Worm (Caenorhabditis elegans) whole organism, young adult: ENCODE data around the gene zipt-7.1.

Source experiments
- B0019.2 ChIP-seq: fragments of 200-800 bp; sonication (Bioruptor generic); conservative IDR thresholded peaks from 2 replicates; pipeline ENCODE4 v1.3.6; 2022; ENCODE audit warnings: missing genetic modification reagents, missing genetic modification characterization, missing compliant biosample characterization
- F10E7.11 ChIP-seq: sonication (generic microtip); optimal IDR thresholded peaks from 2 replicates; lab custom pipeline; 2017; ENCODE audit warnings: mild to moderate bottlenecking, missing genetic modification characterization, moderate library complexity, missing compliant biosample characterization
- F23B12.7 ChIP-seq: sonication (generic microtip); optimal IDR thresholded peaks from 2 replicates; lab custom pipeline; 2017; ENCODE audit warnings: missing genetic modification characterization, mild to moderate bottlenecking, missing compliant biosample characterization, antibody characterized with exemption, moderate library complexity; ENCODE audit not compliant: insufficient read depth
- F39B2.1 ChIP-seq: fragments of 200-800 bp; sonication (Bioruptor generic); IDR thresholded peaks from 2 replicates; pipeline ENCODE4 v1.3.6; 2022; ENCODE audit warnings: missing genetic modification reagents, missing genetic modification characterization, missing compliant biosample characterization
- F49E8.2 ChIP-seq: sonication (generic microtip); optimal IDR thresholded peaks from 3 replicates; lab custom pipeline; 2017; ENCODE audit warnings: missing genetic modification characterization, mild to moderate bottlenecking, missing compliant biosample characterization, antibody characterized with exemption, moderate library complexity; ENCODE audit not compliant: insufficient read depth
- F55B11.4 ChIP-seq: sonication (generic microtip); optimal IDR thresholded peaks from 2 replicates; lab custom pipeline; 2016; ENCODE audit warnings: missing compliant biosample characterization, missing genetic modification characterization, borderline replicate concordance; ENCODE audit not compliant: insufficient read depth
- F57A8.1 ChIP-seq: fragments of 200-800 bp; sonication (Bioruptor generic); optimal IDR thresholded peaks from 2 replicates; lab custom pipeline; 2018; ENCODE audit warnings: mild to moderate bottlenecking, missing genetic modification characterization, moderate library complexity, missing compliant biosample characterization
- K12H6.12 ChIP-seq: fragments of 200-800 bp; sonication (Bioruptor generic); optimal IDR thresholded peaks from 2 replicates; lab custom pipeline; 2018; ENCODE audit warnings: mild to moderate bottlenecking, missing genetic modification characterization, missing compliant biosample characterization
- Y53F4B.3 ChIP-seq: fragments of 200-800 bp; sonication (Bioruptor generic); IDR thresholded peaks from 2 replicates; pipeline ENCODE4 v1.3.6; 2022; ENCODE audit warnings: missing genetic modification reagents, missing genetic modification characterization, missing compliant biosample characterization
- ZK185.1 ChIP-seq: sonication (generic microtip); optimal IDR thresholded peaks from 2 replicates; lab custom pipeline; 2016; ENCODE audit warnings: mild to moderate bottlenecking, missing genetic modification characterization, missing compliant biosample characterization; ENCODE audit not compliant: poor library complexity, severe bottlenecking
- akir-1 ChIP-seq: fragments of 200-800 bp; sonication (Bioruptor generic); optimal IDR thresholded peaks from 2 replicates; lab custom pipeline; 2018; ENCODE audit warnings: mild to moderate bottlenecking, missing genetic modification characterization, moderate library complexity, missing compliant biosample characterization
- ama-1 ChIP-seq, 3 experiments: fragments of 150-350 bp in 1 of 3; sonication (generic microtip) in 2 of 3; optimal IDR thresholded peaks; 2 replicates each; lab custom pipeline; 2014 to 2018; ENCODE audit warnings: missing biosample characterization in 2 of 3, missing genetic modification characterization in 2 of 3, missing genetic modification reagents in 2 of 3
- aptf-2 ChIP-seq: fragments of 200-800 bp; sonication (Bioruptor generic); conservative IDR thresholded peaks from 2 replicates; pipeline ENCODE4 v1.3.6; 2022; ENCODE audit warnings: missing genetic modification reagents, missing genetic modification characterization, missing compliant biosample characterization
- aptf-3 ChIP-seq: fragments of 200-800 bp; sonication (Bioruptor generic); IDR thresholded peaks from 2 replicates; pipeline ENCODE4 v1.3.6; 2022; ENCODE audit warnings: missing genetic modification characterization, missing compliant biosample characterization
- atf-7 ChIP-seq: sonication (generic microtip); optimal IDR thresholded peaks from 2 replicates; lab custom pipeline; 2017; ENCODE audit warnings: mild to moderate bottlenecking, missing genetic modification characterization, missing compliant biosample characterization
- athp-1 ChIP-seq: sonication (generic microtip); optimal IDR thresholded peaks from 2 replicates; lab custom pipeline; 2017; ENCODE audit warnings: mild to moderate bottlenecking, missing genetic modification characterization, missing compliant biosample characterization
- attf-5 ChIP-seq: fragments of 200-800 bp; sonication (Bioruptor generic); optimal IDR thresholded peaks from 2 replicates; lab custom pipeline; 2018; ENCODE audit warnings: mild to moderate bottlenecking, missing genetic modification characterization, missing compliant biosample characterization
- bed-1 ChIP-seq: fragments of 200-800 bp; sonication (Bioruptor generic); IDR thresholded peaks from 2 replicates; pipeline ENCODE4 v1.3.6; 2022; ENCODE audit warnings: missing genetic modification reagents, missing genetic modification characterization, missing compliant biosample characterization
- bed-2 ChIP-seq: fragments of 200-800 bp; sonication (Bioruptor generic); IDR thresholded peaks from 2 replicates; pipeline ENCODE4 v1.3.6; 2022; ENCODE audit warnings: missing genetic modification reagents, missing genetic modification characterization, missing compliant biosample characterization
- ccch-3 ChIP-seq: fragments of 200-800 bp; sonication (Bioruptor generic); optimal IDR thresholded peaks from 2 replicates; lab custom pipeline; 2018; ENCODE audit warnings: mild to moderate bottlenecking, missing genetic modification characterization, missing compliant biosample characterization
- cebp-2 ChIP-seq: fragments of 200-800 bp; sonication (Bioruptor generic); IDR thresholded peaks from 2 replicates; pipeline ENCODE4 v1.3.6; 2022; ENCODE audit warnings: missing genetic modification characterization, missing compliant biosample characterization
- ceh-79 ChIP-seq: sonication (generic microtip); optimal IDR thresholded peaks from 2 replicates; lab custom pipeline; 2017; ENCODE audit warnings: mild to moderate bottlenecking, missing genetic modification characterization, missing compliant biosample characterization
- chd-7 ChIP-seq: sonication (generic microtip); optimal IDR thresholded peaks from 2 replicates; lab custom pipeline; 2016; ENCODE audit warnings: mild to moderate bottlenecking, missing genetic modification characterization, moderate library complexity, missing compliant biosample characterization
- dox-1 ChIP-seq: fragments of 200-800 bp; sonication (Bioruptor generic); IDR thresholded peaks from 2 replicates; pipeline ENCODE4 v1.3.6; 2022; ENCODE audit warnings: missing genetic modification reagents, missing genetic modification characterization, missing compliant biosample characterization
- egl-18 ChIP-seq: fragments of 200-800 bp; sonication (Bioruptor generic); IDR thresholded peaks from 2 replicates; pipeline ENCODE4 v1.3.6; 2022; ENCODE audit warnings: missing genetic modification reagents, missing genetic modification characterization, missing compliant biosample characterization
- egl-44 ChIP-seq: fragments of 200-800 bp; sonication (Bioruptor generic); IDR thresholded peaks from 2 replicates; pipeline ENCODE4 v1.3.6; 2022; ENCODE audit warnings: missing genetic modification reagents, missing genetic modification characterization, missing compliant biosample characterization
- egrh-3 ChIP-seq: fragments of 200-800 bp; sonication (Bioruptor generic); IDR thresholded peaks from 2 replicates; pipeline ENCODE4 v1.3.6; 2022; ENCODE audit warnings: missing genetic modification reagents, missing genetic modification characterization, missing compliant biosample characterization
- hlh-12 ChIP-seq: sonication (generic microtip); optimal IDR thresholded peaks from 2 replicates; lab custom pipeline; 2016; ENCODE audit warnings: missing genetic modification characterization, missing compliant biosample characterization
- hlh-26 ChIP-seq: fragments of 200-800 bp; sonication (Bioruptor generic); conservative IDR thresholded peaks from 2 replicates; pipeline ENCODE4 v1.3.6; 2022; ENCODE audit warnings: missing genetic modification reagents, missing genetic modification characterization, missing compliant biosample characterization
- hmg-1.2 ChIP-seq: fragments of 200-800 bp; sonication (Bioruptor generic); IDR thresholded peaks from 2 replicates; pipeline ENCODE4 v1.3.6; 2022; ENCODE audit warnings: missing genetic modification reagents, missing genetic modification characterization, missing compliant biosample characterization
- hmg-20 ChIP-seq: fragments of 200-800 bp; sonication (Bioruptor generic); IDR thresholded peaks from 2 replicates; pipeline ENCODE4 v1.3.6; 2022; ENCODE audit warnings: missing genetic modification reagents, missing genetic modification characterization, missing compliant biosample characterization
- let-607 ChIP-seq, 2 experiments: fragments of 200-800 bp in 1 of 2; sonication (Bioruptor generic) in 1 of 2; sonication (generic microtip) in 1 of 2; optimal IDR thresholded peaks; 2 replicates each; lab custom pipeline; 2016 to 2018; ENCODE audit warnings: mild to moderate bottlenecking in 2 of 2, missing compliant biosample characterization in 2 of 2, missing genetic modification characterization in 2 of 2, moderate library complexity in 2 of 2, missing genotype in 1 of 2
- lin-35 ChIP-seq, 3 experiments: fragments of 150-350 bp in 2 of 3; sonication (generic microtip) in 1 of 3; optimal IDR thresholded peaks; 2 replicates each; lab custom pipeline; 2014 to 2018; ENCODE audit warnings: missing biosample characterization in 3 of 3, missing genetic modification characterization in 3 of 3, missing genetic modification reagents in 3 of 3
- lsl-1 ChIP-seq: fragments of 200-800 bp; sonication (Bioruptor generic); optimal IDR thresholded peaks from 2 replicates; lab custom pipeline; 2018; ENCODE audit warnings: mild to moderate bottlenecking, missing genetic modification characterization, moderate library complexity, missing compliant biosample characterization
- madf-3 ChIP-seq: fragments of 200-800 bp; sonication (Bioruptor generic); IDR thresholded peaks from 2 replicates; pipeline ENCODE4 v1.3.6; 2022; ENCODE audit warnings: missing genetic modification reagents, missing genetic modification characterization, missing compliant biosample characterization
- madf-8 ChIP-seq: fragments of 200-800 bp; sonication (Bioruptor generic); conservative IDR thresholded peaks from 2 replicates; pipeline ENCODE4 v1.3.6; 2022; ENCODE audit warnings: missing genetic modification reagents, missing genetic modification characterization, missing compliant biosample characterization
- mcd-1 ChIP-seq: fragments of 200-800 bp; sonication (Bioruptor generic); IDR thresholded peaks from 2 replicates; pipeline ENCODE4 v1.3.6; 2022; ENCODE audit warnings: missing genetic modification reagents, missing genetic modification characterization, missing compliant biosample characterization
- mel-28 ChIP-seq: sonication (generic microtip); optimal IDR thresholded peaks from 2 replicates; lab custom pipeline; 2016; ENCODE audit warnings: borderline replicate concordance, mild to moderate bottlenecking, missing genetic modification characterization, missing compliant biosample characterization
- nhr-120 ChIP-seq: fragments of 200-800 bp; sonication (Bioruptor generic); IDR thresholded peaks from 2 replicates; pipeline ENCODE4 v1.3.6; 2022; ENCODE audit warnings: missing genetic modification characterization, missing compliant biosample characterization
- nhr-27 ChIP-seq: fragments of 200-800 bp; sonication (Bioruptor generic); optimal IDR thresholded peaks from 2 replicates; lab custom pipeline; 2018; ENCODE audit warnings: mild to moderate bottlenecking, missing genetic modification characterization, moderate library complexity, missing compliant biosample characterization
- pbrm-1 ChIP-seq: fragments of 200-800 bp; sonication (Bioruptor generic); IDR thresholded peaks from 2 replicates; pipeline ENCODE4 v1.3.6; 2022; ENCODE audit warnings: missing genetic modification reagents, missing genetic modification characterization, missing compliant biosample characterization
- unc-130 ChIP-seq: sonication (generic microtip); optimal IDR thresholded peaks from 2 replicates; lab custom pipeline; 2016; ENCODE audit warnings: missing genetic modification reagents, missing genetic modification characterization, missing compliant biosample characterization
- unc-62 ChIP-seq: fragments of 150-350 bp; optimal IDR thresholded peaks from 2 replicates; lab custom pipeline; 2014; ENCODE audit warnings: missing biosample characterization, missing genetic modification reagents, missing genetic modification characterization
- ztf-22 ChIP-seq: fragments of 200-800 bp; sonication (Bioruptor generic); optimal IDR thresholded peaks from 2 replicates; lab custom pipeline; 2018; ENCODE audit warnings: mild to moderate bottlenecking, missing genetic modification characterization, moderate library complexity, missing compliant biosample characterization
- ztf-25 ChIP-seq: fragments of 200-800 bp; sonication (Bioruptor generic); IDR thresholded peaks from 2 replicates; pipeline ENCODE4 v1.3.6; 2022; ENCODE audit warnings: missing genetic modification reagents, missing genetic modification characterization, missing compliant biosample characterization
- ztf-26 ChIP-seq: sonication (generic microtip); optimal IDR thresholded peaks from 2 replicates; lab custom pipeline; 2017; ENCODE audit warnings: missing genetic modification characterization, missing compliant biosample characterization

zipt-7.1 gene

ce11 chrIV:17279592-17280440 is 8.1 kb downstream of the zipt-7.1 start:
- TF ChIP-seq hmg-20 (GFP tag; lab: Robert Waterston, UW) (no peak), nhr-120 (GFP tag; lab: Robert Waterston, UW) (no peak), mel-28 (tag; lab: Kevin White, UChicago) (no peak), ztf-22 (GFP tag; lab: Kevin White, UChicago) (no peak), F57A8.1 (GFP tag; lab: Kevin White, UChicago) (no peak), egrh-3 (GFP tag; lab: Robert Waterston, UW) (no peak), F55B11.4 (tag; lab: Kevin White, UChicago) (no peak), ZK185.1 (tag; lab: Kevin White, UChicago) (no peak), madf-3 (GFP tag; lab: Robert Waterston, UW) (peak; percentile 79), hmg-1.2 (GFP tag; lab: Robert Waterston, UW) (no peak), attf-5 (GFP tag; lab: Kevin White, UChicago) (peak; percentile 24), aptf-3 (GFP tag; lab: Robert Waterston, UW) (0 out of 2 replicates have a peak, but pooled peaks have one; percentile 8), athp-1 (tag; lab: Kevin White, UChicago) (peak; percentile 52), Y53F4B.3 (no peak), ccch-3 (GFP tag; lab: Kevin White, UChicago) (no peak), ceh-79 (tag; lab: Kevin White, UChicago) (no peak), unc-130 (GFP tag; lab: Kevin White, UChicago) (no peak), ztf-26 (tag; lab: Kevin White, UChicago) (no peak), K12H6.12 (tag; lab: Kevin White, UChicago) (peak; percentile 0), lsl-1 (GFP tag; lab: Kevin White, UChicago) (peak; percentile 37), F10E7.11 (tag; lab: Kevin White, UChicago) (no peak), pbrm-1 (GFP tag; lab: Robert Waterston, UW) (peak; percentile 23), B0019.2 (0 out of 2 replicates have a peak, but pooled peaks have one; percentile 31), chd-7 (tag; lab: Kevin White, UChicago) (no peak), bed-1 (GFP tag; lab: Robert Waterston, UW) (no peak), cebp-2 (GFP tag; lab: Robert Waterston, UW) (peak; percentile 22; the same call in 1 of the 2 replicates), let-607 (tag; optimal IDR thresholded peaks at IDR 0.05; lab: Kevin White, UChicago) (no peak), hlh-12 (no peak), F39B2.1 (GFP tag; lab: Robert Waterston, UW) (no peak), mcd-1 (GFP tag; lab: Robert Waterston, UW) (peak; percentile 49), lin-35 (GFP tag; optimal IDR thresholded peaks at IDR 0.05; lab: Kevin White, UChicago) (no peak), aptf-2 (no peak), atf-7 (tag; lab: Kevin White, UChicago) (peak; percentile 30), ama-1 (optimal IDR thresholded peaks at IDR 0.05; lab: Kevin White, UChicago) (peak; percentile 22), ama-1 (GFP tag; optimal IDR thresholded peaks at IDR 0.05; lab: Kevin White, UChicago) (no peak), egl-44 (GFP tag; lab: Robert Waterston, UW) (peak; percentile 62; the same call in 1 of the 2 replicates), unc-62 (GFP tag; lab: Kevin White, UChicago) (no peak), madf-8 (GFP tag; lab: Robert Waterston, UW) (no peak), F49E8.2 (peak; percentile 21), F23B12.7 (tag; lab: Kevin White, UChicago) (no peak), akir-1 (no peak), bed-2 (GFP tag; lab: Robert Waterston, UW) (0 out of 2 replicates have a peak, but pooled peaks have one; percentile 6), dox-1 (GFP tag; lab: Robert Waterston, UW) (peak; percentile 4), nhr-27 (tag; lab: Kevin White, UChicago) (no peak), egl-18 (GFP tag; lab: Robert Waterston, UW) (no peak; the same call in 1 of the 2 replicates), ztf-25 (GFP tag; lab: Robert Waterston, UW) (0 out of 2 replicates have a peak, but pooled peaks have one; percentile 7), hlh-26 (GFP tag; lab: Robert Waterston, UW) (no peak)
